Worm (Caenorhabditis elegans): Measurements from ENCODE around the gene Y54G2A.48.
A peak's percentile ranks its signal among the peaks of the same experiment; 100 is the strongest.

The Y54G2A.48 gene

ce11 chrIV:2782793-2783540 is 49.5 kb downstream of the Y54G2A.48 start, which contains the start of gene Y54G2A.12 (continued):
- TF ChIP-seq B0019.2 (GFP tag; conservative IDR thresholded peaks at IDR 0.05) (no peak), egl-44 (GFP tag; IDR thresholded peaks at IDR 0.05) (no peak), F22D6.2 (tag; optimal IDR thresholded peaks at IDR 0.05) (no peak), egl-18 (GFP tag; IDR thresholded peaks at IDR 0.05) (no peak), atf-7 (tag; optimal IDR thresholded peaks at IDR 0.05) (no peak), C17E4.6 (GFP tag; IDR thresholded peaks at IDR 0.05) (no peak), bed-1 (GFP tag; IDR thresholded peaks at IDR 0.05) (no peak), nhr-90 (tag; optimal IDR thresholded peaks at IDR 0.05) (no peak), mxl-1 (tag; optimal IDR thresholded peaks at IDR 0.05) (no peak), F49E8.2 (tag; optimal IDR thresholded peaks at IDR 0.05; ENCODE audit: insufficient read depth) (no peak), efl-1 (GFP tag; optimal IDR thresholded peaks at IDR 0.05) (peak; percentile 94), F55B11.4 (tag; optimal IDR thresholded peaks at IDR 0.05; ENCODE audit: borderline replicate concordance, insufficient read depth) (no peak), B0336.3 (GFP tag; IDR thresholded peaks at IDR 0.05) (peak; percentile 76), athp-1 (tag; optimal IDR thresholded peaks at IDR 0.05) (no peak), ceh-79 (tag; optimal IDR thresholded peaks at IDR 0.05) (no peak), C06A6.2 (GFP tag; conservative IDR thresholded peaks at IDR 0.05) (no peak), unc-130 (GFP tag; optimal IDR thresholded peaks at IDR 0.05) (peak; percentile 12), ztf-18 (tag; optimal IDR thresholded peaks at IDR 0.05) (no peak), aptf-2 (GFP tag; conservative IDR thresholded peaks at IDR 0.05) (no peak), F39B2.1 (GFP tag; IDR thresholded peaks at IDR 0.05) (no peak), gei-17 (GFP tag; optimal IDR thresholded peaks at IDR 0.05) (no peak), dpl-1 (GFP tag; optimal IDR thresholded peaks at IDR 0.05) (peak; percentile 69), hmg-20 (GFP tag; IDR thresholded peaks at IDR 0.05) (no peak), rec-8 (tag; optimal IDR thresholded peaks at IDR 0.05) (no peak), attf-5 (GFP tag; optimal IDR thresholded peaks at IDR 0.05) (no peak), nhr-179 (tag; optimal IDR thresholded peaks at IDR 0.05) (no peak), ztf-25 (GFP tag; IDR thresholded peaks at IDR 0.05) (no peak), nfya-2 (GFP tag; IDR thresholded peaks at IDR 0.05) (no peak), nhr-120 (GFP tag; IDR thresholded peaks at IDR 0.05) (no peak), tbp1 (GFP tag; optimal IDR thresholded peaks at IDR 0.05) (peak; percentile 38), lag-1 (GFP tag; IDR thresholded peaks at IDR 0.05) (no peak), lin-54 (GFP tag; optimal IDR thresholded peaks at IDR 0.05) (peak; percentile 89), nfyb-1 (GFP tag; IDR thresholded peaks at IDR 0.05) (0 out of 2 replicates have a peak, but pooled peaks have one; percentile 23), snpc-1.3 (tag; optimal IDR thresholded peaks at IDR 0.05; ENCODE audit: insufficient read depth) (no peak), pbrm-1 (GFP tag; IDR thresholded peaks at IDR 0.05) (0 out of 2 replicates have a peak, but pooled peaks have one; percentile 27), T26A5.8 (tag; optimal IDR thresholded peaks at IDR 0.05) (no peak), lin-35 (GFP tag; optimal IDR thresholded peaks at IDR 0.05) (peak in 1 of 3 experiments; percentile 17), hlh-12 (tag; optimal IDR thresholded peaks at IDR 0.05) (no peak), F10E7.11 (tag; optimal IDR thresholded peaks at IDR 0.05) (no peak), snpc-1.1 (tag; optimal IDR thresholded peaks at IDR 0.05; ENCODE audit: insufficient read depth) (no peak), lin-40 (tag; optimal IDR thresholded peaks at IDR 0.05) (no peak), let-526 (GFP tag; IDR thresholded peaks at IDR 0.05) (no peak), F33H1.4 (GFP tag; IDR thresholded peaks at IDR 0.05) (peak; percentile 93), dox-1 (GFP tag; IDR thresholded peaks at IDR 0.05) (peak; percentile 83), hsf-1 (GFP tag; IDR thresholded peaks at IDR 0.05) (peak; percentile 76), zim-3 (tag; optimal IDR thresholded peaks at IDR 0.05) (no peak), akir-1 (GFP tag; optimal IDR thresholded peaks at IDR 0.05) (no peak), him-1 (tag; optimal IDR thresholded peaks at IDR 0.05) (no peak)
